Fruit fly (Drosophila melanogaster) whole organism, embryonic: Measurements from ENCODE around the gene CG43675.
A peak's percentile ranks its signal among the peaks of the same experiment; 100 is the strongest.

Experiments used
- Antp ChIP-seq: fragments of 200-800 bp; sonication (Bioruptor generic); optimal IDR thresholded peaks from 3 replicates; lab custom pipeline; 2016; ENCODE audit warnings: missing biosample characterization, missing genetic modification characterization
- Atf-2 ChIP-seq: fragments of 200-800 bp; sonication (Bioruptor generic); optimal IDR thresholded peaks from 2 replicates; lab custom pipeline; 2016; ENCODE audit warnings: missing biosample characterization, missing genetic modification characterization
- CG10979 ChIP-seq: fragments of 200-800 bp; sonication (Bioruptor generic); optimal IDR thresholded peaks from 2 replicates; lab custom pipeline; 2018; ENCODE audit warnings: missing biosample characterization, mild to moderate bottlenecking, missing genetic modification characterization, moderate library complexity
- CG12744 ChIP-seq: fragments of 200-800 bp; sonication (Bioruptor generic); optimal IDR thresholded peaks from 2 replicates; lab custom pipeline; 2016; ENCODE audit warnings: missing biosample characterization, missing genetic modification characterization
- CG13123 ChIP-seq: fragments of 200-800 bp; sonication (Bioruptor generic); optimal IDR thresholded peaks from 2 replicates; lab custom pipeline; 2016; ENCODE audit warnings: missing biosample characterization, missing genetic modification characterization
- CG13624 ChIP-seq: fragments of 200-800 bp; sonication (Bioruptor generic); optimal IDR thresholded peaks from 2 replicates; lab custom pipeline; 2016; ENCODE audit warnings: missing biosample characterization, missing genetic modification characterization
- CG13894 ChIP-seq: fragments of 200-800 bp; sonication (Bioruptor generic); optimal IDR thresholded peaks from 3 replicates; lab custom pipeline; 2018; ENCODE audit warnings: missing biosample characterization, mild to moderate bottlenecking, missing genetic modification characterization, moderate library complexity
- CG14050 ChIP-seq: fragments of 200-800 bp; sonication (Bioruptor generic); IDR thresholded peaks from 3 replicates; pipeline ENCODE4 v1.3.6; 2022; ENCODE audit warnings: missing biosample characterization, missing genetic modification characterization
- CG15514 ChIP-seq: fragments of 200-800 bp; sonication (Bioruptor generic); optimal IDR thresholded peaks from 3 replicates; lab custom pipeline; 2017; ENCODE audit warnings: missing biosample characterization, missing genetic modification characterization, mild to moderate bottlenecking, moderate library complexity, missing genetic modification reagents
- CG1603 ChIP-seq: fragments of 200-800 bp; sonication (Bioruptor generic); optimal IDR thresholded peaks from 2 replicates; lab custom pipeline; 2019; ENCODE audit warnings: missing biosample characterization, mild to moderate bottlenecking, missing genetic modification characterization, moderate library complexity
- CG17328 ChIP-seq: fragments of 200-800 bp; sonication (Bioruptor generic); IDR thresholded peaks from 2 replicates; pipeline ENCODE4 v1.3.6; 2022; ENCODE audit warnings: missing biosample characterization, missing genetic modification characterization
- CG2120 ChIP-seq: fragments of 200-800 bp; sonication (Bioruptor generic); optimal IDR thresholded peaks from 3 replicates; lab custom pipeline; 2016; ENCODE audit warnings: missing biosample characterization, missing genetic modification characterization
- CG30431 ChIP-seq: fragments of 200-800 bp; sonication (Bioruptor generic); optimal IDR thresholded peaks from 2 replicates; lab custom pipeline; 2017; ENCODE audit warnings: missing biosample characterization, missing genetic modification characterization
- CG31441 ChIP-seq: fragments of 200-800 bp; sonication (Bioruptor generic); IDR thresholded peaks from 2 replicates; pipeline ENCODE4 v1.3.6; 2022; ENCODE audit warnings: missing biosample characterization, missing genetic modification characterization
- CG33557 ChIP-seq: fragments of 200-800 bp; sonication (Bioruptor generic); optimal IDR thresholded peaks from 2 replicates; lab custom pipeline; 2019; ENCODE audit warnings: missing biosample characterization, mild to moderate bottlenecking, missing genetic modification characterization, moderate library complexity
- CG34224 ChIP-seq: fragments of 200-800 bp; sonication (Bioruptor generic); IDR thresholded peaks from 3 replicates; pipeline ENCODE4 v1.3.6; 2022; ENCODE audit warnings: missing biosample characterization, missing genetic modification characterization; ENCODE audit not compliant: partially characterized antibody
- CG6654 ChIP-seq: fragments of 200-800 bp; sonication (Bioruptor generic); optimal IDR thresholded peaks from 2 replicates; lab custom pipeline; 2017; ENCODE audit warnings: missing biosample characterization, mild to moderate bottlenecking, missing genetic modification characterization
- CG6689 ChIP-seq: fragments of 200-800 bp; sonication (Bioruptor generic); IDR thresholded peaks from 2 replicates; pipeline ENCODE4 v1.3.6; 2022; ENCODE audit warnings: missing biosample characterization, missing genetic modification characterization
- CG7556 ChIP-seq: fragments of 200-800 bp; sonication (Bioruptor generic); optimal IDR thresholded peaks from 2 replicates; lab custom pipeline; 2017; ENCODE audit warnings: missing biosample characterization, mild to moderate bottlenecking, missing genetic modification characterization
- CG7786 ChIP-seq: fragments of 200-800 bp; sonication (Bioruptor generic); optimal IDR thresholded peaks from 2 replicates; lab custom pipeline; 2016; ENCODE audit warnings: missing biosample characterization, missing genetic modification characterization
- CG8388 ChIP-seq: fragments of 200-800 bp; sonication (Bioruptor generic); optimal IDR thresholded peaks from 2 replicates; lab custom pipeline; 2019; ENCODE audit warnings: missing biosample characterization, mild to moderate bottlenecking, missing genetic modification characterization, moderate library complexity
- Doc3 ChIP-seq: fragments of 200-800 bp; sonication (Bioruptor generic); IDR thresholded peaks from 3 replicates; pipeline ENCODE4 v1.3.6; 2022; ENCODE audit warnings: missing biosample characterization, missing genetic modification characterization; ENCODE audit not compliant: partially characterized antibody
- Gug ChIP-seq: fragments of 200-800 bp; sonication (Bioruptor generic); IDR thresholded peaks from 4 replicates; pipeline ENCODE4 v1.3.6; 2022; ENCODE audit warnings: missing biosample characterization, missing genetic modification characterization
- Hr3 ChIP-seq: fragments of 200-800 bp; sonication (Bioruptor generic); optimal IDR thresholded peaks from 3 replicates; lab custom pipeline; 2016; ENCODE audit warnings: missing biosample characterization, missing genetic modification characterization
- Lhr ChIP-seq: fragments of 200-800 bp; sonication (Bioruptor generic); optimal IDR thresholded peaks from 3 replicates; lab custom pipeline; 2017; ENCODE audit warnings: mild to moderate bottlenecking, missing biosample characterization, missing genetic modification reagents, missing genetic modification characterization
- Nf-YB ChIP-seq: fragments of 200-800 bp; sonication (Bioruptor generic); optimal IDR thresholded peaks from 3 replicates; lab custom pipeline; 2019; ENCODE audit warnings: missing biosample characterization, mild to moderate bottlenecking, missing genetic modification characterization, moderate library complexity
- Nf-YC ChIP-seq: fragments of 200-800 bp; optimal IDR thresholded peaks from 3 replicates; lab custom pipeline; 2019; ENCODE audit warnings: missing biosample characterization, mild to moderate bottlenecking, missing genetic modification characterization, moderate library complexity
- Opbp ChIP-seq: fragments of 200-800 bp; sonication (Bioruptor generic); IDR thresholded peaks from 3 replicates; pipeline ENCODE4 v1.3.6; 2022; ENCODE audit warnings: missing biosample characterization, missing genetic modification characterization; ENCODE audit not compliant: partially characterized antibody
- Pdp1 ChIP-seq, 2 experiments: fragments of 200-800 bp; sonication (Bioruptor generic); optimal IDR thresholded peaks; 3 replicates each; lab custom pipeline; 2016; ENCODE audit warnings: missing biosample characterization in 2 of 2, missing genetic modification characterization in 2 of 2, mild to moderate bottlenecking in 1 of 2, moderate library complexity in 1 of 2
- Sin3A ChIP-seq: fragments of >200 bp; optimal IDR thresholded peaks from 2 replicates; lab custom pipeline; 2018
- Tbp ChIP-seq: fragments of >200 bp; optimal IDR thresholded peaks from 2 replicates; lab custom pipeline; 2018; ENCODE audit warnings: missing biosample characterization, missing genetic modification characterization
- Vsx1 ChIP-seq: fragments of 200-800 bp; sonication (Bioruptor generic); optimal IDR thresholded peaks from 2 replicates; lab custom pipeline; 2017; ENCODE audit warnings: missing biosample characterization, mild to moderate bottlenecking, missing genetic modification characterization, missing genetic modification reagents
- YL-1 ChIP-seq: fragments of 200-800 bp; sonication (Bioruptor generic); optimal IDR thresholded peaks from 3 replicates; lab custom pipeline; 2017; ENCODE audit warnings: missing biosample characterization, mild to moderate bottlenecking, missing genetic modification characterization
- bigmax ChIP-seq: fragments of 200-800 bp; sonication (Bioruptor generic); optimal IDR thresholded peaks from 2 replicates; lab custom pipeline; 2018; ENCODE audit warnings: missing biosample characterization, mild to moderate bottlenecking, missing genetic modification characterization
- dati ChIP-seq: fragments of 200-800 bp; sonication (Bioruptor generic); IDR thresholded peaks from 2 replicates; pipeline ENCODE4 v1.3.6; 2022; ENCODE audit warnings: missing biosample characterization, missing genetic modification characterization
- dysf ChIP-seq: fragments of 200-800 bp; sonication (Bioruptor generic); IDR thresholded peaks from 3 replicates; pipeline ENCODE4 v1.3.6; 2022; ENCODE audit warnings: missing biosample characterization, missing genetic modification characterization
- emc ChIP-seq: fragments of 200-800 bp; sonication (Bioruptor generic); optimal IDR thresholded peaks from 2 replicates; lab custom pipeline; 2016; ENCODE audit warnings: missing biosample characterization, missing genetic modification characterization
- fd3F ChIP-seq: fragments of 200-800 bp; sonication (Bioruptor generic); optimal IDR thresholded peaks from 2 replicates; lab custom pipeline; 2018; ENCODE audit warnings: missing biosample characterization, mild to moderate bottlenecking, missing genetic modification characterization, moderate library complexity
- gsb-n ChIP-seq: fragments of 200-800 bp; sonication (Bioruptor generic); optimal IDR thresholded peaks from 3 replicates; lab custom pipeline; 2018; ENCODE audit warnings: missing biosample characterization, mild to moderate bottlenecking, missing genetic modification characterization
- hbn ChIP-seq: fragments of 200-800 bp; sonication (Bioruptor generic); IDR thresholded peaks from 2 replicates; pipeline ENCODE4 v1.3.6; 2022; ENCODE audit warnings: missing biosample characterization, missing genetic modification characterization; ENCODE audit not compliant: partially characterized antibody
- ken ChIP-seq: fragments of 200-800 bp; sonication (Bioruptor generic); IDR thresholded peaks from 3 replicates; pipeline ENCODE4 v1.3.6; 2022; ENCODE audit warnings: missing biosample characterization, missing genetic modification characterization
- mirr ChIP-seq: fragments of 200-800 bp; sonication (Bioruptor generic); optimal IDR thresholded peaks from 3 replicates; lab custom pipeline; 2018; ENCODE audit warnings: missing biosample characterization, mild to moderate bottlenecking, missing genetic modification characterization
- nmo ChIP-seq: fragments of 200-800 bp; sonication (Bioruptor generic); optimal IDR thresholded peaks from 2 replicates; lab custom pipeline; 2018; ENCODE audit warnings: missing biosample characterization, mild to moderate bottlenecking, missing genetic modification characterization, moderate library complexity
- oc ChIP-seq: fragments of 200-800 bp; sonication (Bioruptor generic); optimal IDR thresholded peaks from 2 replicates; lab custom pipeline; 2018; ENCODE audit warnings: missing biosample characterization, mild to moderate bottlenecking, missing genetic modification characterization, moderate library complexity
- pb ChIP-seq: fragments of 200-800 bp; sonication (Bioruptor generic); optimal IDR thresholded peaks from 3 replicates; lab custom pipeline; 2016; ENCODE audit warnings: missing biosample characterization, missing genetic modification characterization
- pnt ChIP-seq: fragments of 200-800 bp; sonication (Bioruptor generic); optimal IDR thresholded peaks from 3 replicates; lab custom pipeline; 2016; ENCODE audit warnings: missing biosample characterization, missing genetic modification characterization
- rib ChIP-seq: fragments of 200-800 bp; sonication (Bioruptor generic); IDR thresholded peaks from 2 replicates; pipeline ENCODE4 v1.3.6; 2022; ENCODE audit warnings: missing biosample characterization, missing genetic modification characterization
- seq ChIP-seq: fragments of 200-800 bp; sonication (Bioruptor generic); IDR thresholded peaks from 2 replicates; pipeline ENCODE4 v1.3.6; 2022; ENCODE audit warnings: missing biosample characterization, missing genetic modification characterization
- tio ChIP-seq: fragments of 200-800 bp; sonication (Bioruptor generic); optimal IDR thresholded peaks from 2 replicates; lab custom pipeline; 2017; ENCODE audit warnings: missing biosample characterization, missing genetic modification characterization, inconsistent platforms
- tll ChIP-seq, 2 experiments: fragments of 200-800 bp in 1 of 2; fragments of >200 bp in 1 of 2; sonication (Bioruptor generic) in 1 of 2; optimal IDR thresholded peaks; 2 replicates each; lab custom pipeline; 2017 to 2019; ENCODE audit warnings: missing biosample characterization in 2 of 2, missing genetic modification characterization in 2 of 2, mild to moderate bottlenecking in 1 of 2, moderate library complexity in 1 of 2
- tna ChIP-seq: fragments of 200-800 bp; sonication (Bioruptor generic); IDR thresholded peaks from 2 replicates; pipeline ENCODE4 v1.3.6; 2022; ENCODE audit warnings: missing biosample characterization, missing genetic modification characterization; ENCODE audit not compliant: partially characterized antibody

The CG43675 gene

DNA sequence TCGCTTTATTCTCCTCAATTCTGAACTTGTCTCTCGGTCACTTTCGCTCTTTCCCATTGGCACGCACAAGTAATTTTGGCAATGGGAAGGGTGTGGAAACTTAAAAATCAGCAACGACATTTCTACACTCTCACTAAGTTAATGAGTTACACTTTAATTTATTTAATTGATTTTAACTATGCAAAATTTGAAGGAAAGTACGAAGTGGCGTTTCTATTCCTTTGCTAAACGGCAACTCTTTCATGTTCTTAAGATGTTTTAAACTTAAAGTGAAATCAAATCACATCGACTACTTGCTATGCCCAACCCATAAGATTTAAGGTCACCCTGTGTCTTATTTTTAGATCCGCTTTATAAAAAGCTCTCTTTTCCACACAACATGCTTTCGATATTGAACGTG, 15.1 kb downstream of the CG43675 start (continued):
- TF ChIP-seq CG14050 (GFP tag; lab: Robert Waterston, UW) (peak; percentile 57; the same call in 2 of the 3 replicates), CG34224 (GFP tag; lab: Robert Waterston, UW) (no peak), Lhr (GFP tag; lab: Kevin White, UChicago) (no peak), CG13894 (tag; lab: Kevin White, UChicago) (no peak), fd3F (GFP tag; lab: Kevin White, UChicago) (peak; percentile 65), dysf (GFP tag; lab: Robert Waterston, UW) (peak; percentile 85; the same call in 2 of the 3 replicates), seq (peak; percentile 60; the same call in 1 of the 2 replicates), tll (GFP tag; optimal IDR thresholded peaks at IDR 0.05; lab: Kevin White, UChicago) (no peak), nmo (GFP tag; lab: Kevin White, UChicago) (no peak), CG12744 (no peak), Tbp (GFP tag; lab: Kevin White, UChicago) (no peak), gsb-n (no peak), CG30431 (no peak), CG13624 (GFP tag; lab: Kevin White, UChicago) (peak; percentile 53), mirr (GFP tag; lab: Kevin White, UChicago) (no peak), ken (GFP tag; lab: Robert Waterston, UW) (no peak), Hr3 (GFP tag; lab: Kevin White, UChicago) (peak; percentile 44), Nf-YB (GFP tag; lab: Kevin White, UChicago) (peak; percentile 24), CG6689 (GFP tag; lab: Robert Waterston, UW) (peak; percentile 54; the same call in 1 of the 2 replicates), CG13123 (GFP tag; lab: Kevin White, UChicago) (no peak), CG31441 (peak; percentile 37; the same call in 1 of the 2 replicates), pb (GFP tag; lab: Kevin White, UChicago) (no peak), CG1603 (no peak), Nf-YC (tag; lab: Kevin White, UChicago) (peak; percentile 57), CG10979 (tag; lab: Kevin White, UChicago) (no peak), tio (peak; percentile 13), CG33557 (no peak), rib (GFP tag; lab: Robert Waterston, UW) (no peak), pnt (GFP tag; lab: Kevin White, UChicago) (no peak), CG6654 (GFP tag; lab: Kevin White, UChicago) (no peak), Antp (GFP tag; lab: Kevin White, UChicago) (peak; percentile 23), YL-1 (GFP tag; lab: Kevin White, UChicago) (peak; percentile 6), emc (GFP tag; lab: Kevin White, UChicago) (no peak), Vsx1 (GFP tag; lab: Kevin White, UChicago) (no peak), oc (tag; lab: Kevin White, UChicago) (no peak), hbn (GFP tag; lab: Robert Waterston, UW) (no peak), Sin3A (lab: Kevin White, UChicago) (no peak), tna (GFP tag; lab: Robert Waterston, UW) (no peak), Doc3 (GFP tag; lab: Robert Waterston, UW) (no peak), dati (GFP tag; lab: Robert Waterston, UW) (no peak), CG8388 (GFP tag; lab: Kevin White, UChicago) (no peak), CG15514 (peak; percentile 28), Atf-2 (no peak), Gug (GFP tag; lab: Robert Waterston, UW) (0 out of 4 replicates have a peak, but pooled peaks have one; percentile 3), CG7786 (GFP tag; lab: Kevin White, UChicago) (peak; percentile 48), Pdp1 (GFP tag; optimal IDR thresholded peaks at IDR 0.05; lab: Kevin White, UChicago) (peak; percentile 28 to 49), CG2120 (GFP tag; lab: Kevin White, UChicago) (peak; percentile 77), CG7556 (peak; percentile 50), bigmax (GFP tag; lab: Kevin White, UChicago) (no peak), CG17328 (peak; percentile 34; the same call in 1 of the 2 replicates), Opbp (GFP tag; lab: Robert Waterston, UW) (no peak)
